Fruit fly (Drosophila melanogaster): ENCODE data around the gene RpS21.
A peak's percentile ranks its signal among the peaks of the same experiment; 100 is the strongest.

Gene RpS21

DNA sequence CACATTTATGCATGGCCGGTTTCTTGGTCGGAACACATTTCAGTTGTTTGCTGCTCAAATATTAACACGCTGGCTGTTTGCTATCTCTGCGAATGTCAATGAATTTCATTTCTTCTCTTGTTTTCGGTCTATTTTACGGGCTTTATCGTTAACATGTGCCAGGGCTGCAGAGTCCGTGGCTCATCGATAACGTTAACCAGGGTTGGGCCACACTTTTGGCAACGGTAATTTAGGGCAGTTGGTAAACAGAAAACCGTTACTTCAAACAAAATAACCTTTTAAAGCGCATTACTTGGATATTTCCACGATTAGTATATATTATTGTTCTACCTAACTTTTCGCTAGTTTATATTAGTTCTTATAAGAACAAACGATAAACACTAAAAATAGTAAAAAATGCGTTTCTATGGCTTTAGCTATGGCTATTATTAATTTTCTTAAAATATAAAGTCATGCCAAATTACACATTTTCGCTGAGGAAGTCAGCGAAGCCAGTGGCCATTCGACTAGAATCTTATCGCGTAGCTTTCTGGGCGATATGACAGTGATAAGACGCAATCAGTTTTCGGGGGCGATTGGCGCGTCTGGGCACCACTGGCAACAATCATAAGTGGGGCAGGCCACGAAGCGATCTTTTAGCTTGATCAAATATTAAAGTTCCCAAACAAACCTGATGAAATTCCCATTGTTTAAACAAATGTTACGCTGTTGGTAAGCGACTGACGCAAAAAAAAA is 27.3 kb downstream of the RpS21 start (continued):
- TF ChIP-seq CG6854 (GFP tag; optimal IDR thresholded peaks at IDR 0.05) (peak; percentile 60), HLH4C (GFP tag; IDR thresholded peaks at IDR 0.05; ENCODE audit: partially characterized antibody) (no peak), CG14441 (GFP tag; IDR thresholded peaks at IDR 0.05) (peak; percentile 55), Deaf1 (tag; optimal IDR thresholded peaks at IDR 0.05) (peak; percentile 27), fd64A (GFP tag; optimal IDR thresholded peaks at IDR 0.05) (no peak), CG31441 (GFP tag; IDR thresholded peaks at IDR 0.05) (peak; percentile 36; the same call in 1 of the 2 replicates), CG4707 (GFP tag; optimal IDR thresholded peaks at IDR 0.05) (peak; percentile 23), MTF-1 (GFP tag; optimal IDR thresholded peaks at IDR 0.05; ENCODE audit: borderline replicate concordance) (peak; percentile 69), Gug (GFP tag; IDR thresholded peaks at IDR 0.05) (peak; percentile 37; the same call in 2 of the 4 replicates), CG3995 (GFP tag; optimal IDR thresholded peaks at IDR 0.05) (peak; percentile 93), CG34422 (GFP tag; IDR thresholded peaks at IDR 0.05) (peak; percentile 66), CG17912 (GFP tag; optimal IDR thresholded peaks at IDR 0.05) (no peak), wor (GFP tag; IDR thresholded peaks at IDR 0.05) (no peak), hb (GFP tag; IDR thresholded peaks at IDR 0.05; ENCODE audit: partially characterized antibody) (no peak), Ssrp (tag; optimal IDR thresholded peaks at IDR 0.05) (peak; percentile 10), bcd (GFP tag; optimal IDR thresholded peaks at IDR 0.05) (peak; percentile 17), CG7745 (tag; optimal IDR thresholded peaks at IDR 0.05) (no peak), gem (tag; optimal IDR thresholded peaks at IDR 0.05) (peak; percentile 67), CG11695 (GFP tag; IDR thresholded peaks at IDR 0.05) (no peak), cas (GFP tag; IDR thresholded peaks at IDR 0.05) (no peak), CG6175 (GFP tag; IDR thresholded peaks at IDR 0.05) (no peak), Bdp1 (GFP tag; optimal IDR thresholded peaks at IDR 0.05) (no peak), CG13894 (tag; optimal IDR thresholded peaks at IDR 0.05) (peak; percentile 25), CG13296 (GFP tag; optimal IDR thresholded peaks at IDR 0.05) (peak; percentile 66), CG6683 (GFP tag; optimal IDR thresholded peaks at IDR 0.05) (peak; percentile 34), Dfd (GFP tag; optimal IDR thresholded peaks at IDR 0.05) (no peak), CG10431 (GFP tag; optimal IDR thresholded peaks at IDR 0.05) (no peak), otp (GFP tag; IDR thresholded peaks at IDR 0.05) (peak; percentile 60; the same call in 1 of the 3 replicates), CG30020 (tag; optimal IDR thresholded peaks at IDR 0.05) (no peak), CG15269 (tag; optimal IDR thresholded peaks at IDR 0.05) (peak; percentile 56), tx (GFP tag; optimal IDR thresholded peaks at IDR 0.05) (peak; percentile 12), Bgb (GFP tag; IDR thresholded peaks at IDR 0.05; ENCODE audit: partially characterized antibody) (peak; percentile 46; the same call in 1 of the 2 replicates), HLH54F (GFP tag; optimal IDR thresholded peaks at IDR 0.05) (no peak), eve (GFP tag; optimal IDR thresholded peaks at IDR 0.05) (no peak), CG7372 (GFP tag; IDR thresholded peaks at IDR 0.05) (peak; percentile 39; the same call in 1 of the 2 replicates), pita (GFP tag; optimal IDR thresholded peaks at IDR 0.05) (no peak), sob (GFP tag; IDR thresholded peaks at IDR 0.05) (peak; percentile 76), dm (GFP tag; optimal IDR thresholded peaks at IDR 0.05) (peak; percentile 44), Trl (optimal IDR thresholded peaks at IDR 0.05) (no peak), Trl (GFP tag; optimal IDR thresholded peaks at IDR 0.05) (peak; percentile 43), btn (GFP tag; optimal IDR thresholded peaks at IDR 0.05) (no peak), CG12942 (GFP tag; optimal IDR thresholded peaks at IDR 0.05) (peak; percentile 42), ewg (GFP tag; optimal IDR thresholded peaks at IDR 0.05) (no peak), lilli (GFP tag; optimal IDR thresholded peaks at IDR 0.05) (peak; percentile 92), cad (GFP tag; optimal IDR thresholded peaks at IDR 0.05) (no peak), CG12155 (GFP tag; optimal IDR thresholded peaks at IDR 0.05) (peak; percentile 33), caup (GFP tag; optimal IDR thresholded peaks at IDR 0.05; ENCODE audit: severe bottlenecking) (peak; percentile 26), gsb (GFP tag; IDR thresholded peaks at IDR 0.05) (no peak; the same call in 1 of the 2 replicates), Fer3 (tag; optimal IDR thresholded peaks at IDR 0.05) (peak; percentile 25), nau (GFP tag; optimal IDR thresholded peaks at IDR 0.05) (peak; percentile 65)

All from whole organism, embryonic.